Worm (Caenorhabditis elegans) whole organism, L4/young adult: ENCODE data around the gene C16C8.12.

ENCODE experiments used
- W03F9.2 ChIP-seq: fragments of 150-350 bp; optimal IDR thresholded peaks from 2 replicates; lab custom pipeline; 2014; ENCODE audit warnings: missing biosample characterization, missing genetic modification characterization
- dao-5 ChIP-seq: sonication (generic microtip); optimal IDR thresholded peaks from 2 replicates; lab custom pipeline; 2016; ENCODE audit warnings: missing genotype, missing genetic modification characterization, moderate library complexity, missing compliant biosample characterization
- him-1 ChIP-seq: sonication (generic microtip); optimal IDR thresholded peaks from 2 replicates; lab custom pipeline; 2016; ENCODE audit warnings: missing genotype, missing genetic modification reagents, missing genetic modification characterization, missing compliant biosample characterization

DNA sequence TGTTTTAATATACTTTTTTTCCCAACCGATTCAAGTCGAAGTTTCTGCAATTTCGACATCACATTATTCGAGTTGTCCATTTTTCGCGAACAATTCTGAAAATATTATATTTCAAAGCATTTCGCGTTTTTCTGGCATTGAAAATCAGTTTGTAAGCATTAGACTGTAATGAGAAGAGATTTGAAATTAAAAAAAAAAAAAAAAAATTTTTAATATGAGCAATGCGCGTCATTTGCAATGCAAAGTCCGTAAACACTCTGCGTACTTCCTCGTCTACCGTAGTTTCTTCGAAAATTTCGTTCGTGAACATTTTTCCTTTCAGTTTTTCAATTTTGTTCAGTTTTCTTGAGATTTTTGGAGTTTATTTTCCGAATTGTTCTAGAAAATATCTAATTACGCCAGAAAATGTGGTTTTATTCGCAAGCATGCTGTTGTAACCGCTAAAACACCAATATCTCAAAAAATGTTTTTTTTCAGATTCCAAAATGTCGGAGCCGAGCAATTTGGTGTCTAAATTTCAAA is 7.2 kb upstream of the C16C8.12 start, which contains the start of the genes C16C8.5 and C16C8.16:
- no peak for TF ChIP-seq W03F9.2 (tag; lab: Kevin White, UChicago)
- TF ChIP-seq him-1 (tag; lab: Kevin White, UChicago), result no peak
- no peak for TF ChIP-seq dao-5
